Worm (Caenorhabditis elegans) whole organism, mixed stage, embryonic: Measurements from ENCODE around the gene C33E10.10.

Experiments used
- elt-1 ChIP-seq: sonication (generic microtip); optimal IDR thresholded peaks from 2 replicates; lab custom pipeline; 2017; ENCODE audit warnings: missing genetic modification characterization, mild to moderate bottlenecking, missing compliant biosample characterization, antibody characterized with exemption, moderate library complexity, borderline replicate concordance; ENCODE audit not compliant: insufficient read depth
- elt-3 ChIP-seq: fragments of 150-350 bp; optimal IDR thresholded peaks from 2 replicates; lab custom pipeline; 2014; ENCODE audit warnings: missing biosample characterization, missing genetic modification characterization
- nhr-28 ChIP-seq: fragments of 150-350 bp; optimal IDR thresholded peaks from 2 replicates; lab custom pipeline; 2014; ENCODE audit warnings: missing biosample characterization, missing genetic modification characterization
- sem-2 ChIP-seq: fragments of 200-800 bp; sonication (Bioruptor generic); optimal IDR thresholded peaks from 2 replicates; lab custom pipeline; 2018; ENCODE audit warnings: mild to moderate bottlenecking, missing genetic modification characterization, missing compliant biosample characterization
- snpc-4 ChIP-seq: fragments of 150-350 bp; optimal IDR thresholded peaks from 2 replicates; lab custom pipeline; 2014; ENCODE audit warnings: missing biosample characterization, missing genetic modification characterization
- sptf-1 ChIP-seq: sonication (generic microtip); optimal IDR thresholded peaks from 2 replicates; lab custom pipeline; 2017; ENCODE audit warnings: mild to moderate bottlenecking, missing genetic modification characterization, moderate library complexity, missing compliant biosample characterization
- ztf-11 ChIP-seq: fragments of 150-350 bp; optimal IDR thresholded peaks from 2 replicates; lab custom pipeline; 2014; ENCODE audit warnings: missing biosample characterization, missing genetic modification characterization

DNA sequence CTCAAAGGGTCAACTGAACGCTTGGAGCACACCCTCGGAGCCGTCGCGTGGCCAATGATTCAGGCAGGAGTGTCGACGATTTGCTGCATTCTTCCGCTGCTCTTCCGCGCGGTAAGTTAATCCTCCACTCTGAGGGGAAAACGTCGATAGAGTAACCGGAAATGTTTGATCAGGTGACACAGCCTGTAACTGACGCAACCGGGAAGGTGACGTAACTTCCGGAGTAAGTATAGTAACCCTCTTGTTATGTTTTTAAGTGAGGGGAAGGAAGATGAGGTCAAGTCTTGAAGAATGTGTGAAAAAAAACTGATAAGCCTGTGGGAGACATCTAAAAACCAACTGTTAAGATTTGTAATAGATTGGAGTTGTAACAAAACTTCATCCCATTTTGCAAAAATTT is 23.2 kb upstream of the C33E10.10 start:
- TF ChIP-seq sem-2 (GFP tag; lab: Kevin White, UChicago) = no peak
- no peak for TF ChIP-seq sptf-1
- no peak for TF ChIP-seq elt-1 (tag; lab: Kevin White, UChicago)
- TF ChIP-seq ztf-11 (tag; lab: Kevin White, UChicago) = no peak
- no peak for TF ChIP-seq snpc-4 (tag; lab: Kevin White, UChicago)
- no peak for TF ChIP-seq nhr-28
- TF ChIP-seq elt-3 (tag; lab: Kevin White, UChicago) = no peak
